Worm (Caenorhabditis elegans) whole organism, L2 larva: ENCODE data around the gene K10G9.2.

Experiments
- F13H6.1 ChIP-seq: sonication (generic microtip); optimal IDR thresholded peaks from 2 replicates; lab custom pipeline; 2016; ENCODE audit warnings: missing genetic modification characterization, missing compliant biosample characterization
- R02D3.7 ChIP-seq: fragments of 150-350 bp; optimal IDR thresholded peaks from 2 replicates; lab custom pipeline; 2014; ENCODE audit warnings: missing biosample characterization, missing genetic modification characterization
- ZK546.5 ChIP-seq: sonication (generic microtip); optimal IDR thresholded peaks from 2 replicates; lab custom pipeline; 2017; ENCODE audit warnings: missing biosample characterization, missing genetic modification characterization
- alr-1 ChIP-seq: fragments of 150-350 bp; optimal IDR thresholded peaks from 2 replicates; lab custom pipeline; 2014; ENCODE audit warnings: missing biosample characterization, missing genetic modification characterization
- ceh-16 ChIP-seq: fragments of 150-350 bp; optimal IDR thresholded peaks from 2 replicates; lab custom pipeline; 2014; ENCODE audit warnings: missing biosample characterization, missing genetic modification characterization
- dmd-4 ChIP-seq: sonication (generic microtip); optimal IDR thresholded peaks from 2 replicates; lab custom pipeline; 2017; ENCODE audit warnings: missing biosample characterization, missing genetic modification characterization
- elt-3 ChIP-seq: sonication (generic microtip); optimal IDR thresholded peaks from 2 replicates; lab custom pipeline; 2017; ENCODE audit warnings: missing biosample characterization, missing genetic modification characterization
- fos-1 ChIP-seq: fragments of 150-350 bp; optimal IDR thresholded peaks from 2 replicates; lab custom pipeline; 2014; ENCODE audit warnings: missing biosample characterization, missing genetic modification characterization
- lin-11 ChIP-seq: fragments of 150-350 bp; sonication (generic microtip); optimal IDR thresholded peaks from 2 replicates; lab custom pipeline; 2014; ENCODE audit warnings: missing biosample characterization, missing genetic modification characterization, inconsistent platforms, mixed read lengths
- lin-13 ChIP-seq: fragments of 150-350 bp; optimal IDR thresholded peaks from 2 replicates; lab custom pipeline; 2014; ENCODE audit warnings: missing biosample characterization, missing genetic modification reagents, missing genetic modification characterization
- lsy-2 ChIP-seq, 2 experiments: fragments of 150-350 bp in 1 of 2; sonication (generic microtip) in 1 of 2; optimal IDR thresholded peaks; 2 replicates each; lab custom pipeline; 2014 to 2017; ENCODE audit warnings: missing biosample characterization in 2 of 2, missing genetic modification characterization in 2 of 2
- mab-5 ChIP-seq: fragments of 150-350 bp; optimal IDR thresholded peaks from 2 replicates; lab custom pipeline; 2014; ENCODE audit warnings: missing biosample characterization, missing genetic modification characterization
- mbf-1 ChIP-seq: sonication (generic microtip); optimal IDR thresholded peaks from 2 replicates; lab custom pipeline; 2017; ENCODE audit warnings: missing biosample characterization, missing genetic modification characterization
- mdl-1 ChIP-seq, 2 experiments: fragments of 150-350 bp in 1 of 2; sonication (generic microtip) in 1 of 2; optimal IDR thresholded peaks; 2 replicates each; lab custom pipeline; 2017; ENCODE audit warnings: missing biosample characterization in 2 of 2, missing genetic modification characterization in 2 of 2
- nhr-10 ChIP-seq: sonication (generic microtip); optimal IDR thresholded peaks from 2 replicates; lab custom pipeline; 2017; ENCODE audit warnings: missing biosample characterization, missing genetic modification characterization
- nhr-12 ChIP-seq: fragments of 150-350 bp; optimal IDR thresholded peaks from 2 replicates; lab custom pipeline; 2014; ENCODE audit warnings: missing biosample characterization, missing genetic modification characterization
- nhr-129 ChIP-seq: fragments of 150-350 bp; optimal IDR thresholded peaks from 2 replicates; lab custom pipeline; 2014; ENCODE audit warnings: missing biosample characterization, missing genetic modification characterization
- nhr-21 ChIP-seq: fragments of 150-350 bp; optimal IDR thresholded peaks from 2 replicates; lab custom pipeline; 2014; ENCODE audit warnings: missing biosample characterization, missing genetic modification characterization
- nhr-23 ChIP-seq: fragments of 150-350 bp; optimal IDR thresholded peaks from 2 replicates; lab custom pipeline; 2014; ENCODE audit warnings: missing biosample characterization, missing genetic modification reagents, missing genetic modification characterization
- nhr-237 ChIP-seq: fragments of 150-350 bp; optimal IDR thresholded peaks from 2 replicates; lab custom pipeline; 2014; ENCODE audit warnings: missing biosample characterization, missing genetic modification characterization
- nhr-25 ChIP-seq: fragments of 150-350 bp; sonication (generic microtip); optimal IDR thresholded peaks from 3 replicates; lab custom pipeline; 2014; ENCODE audit warnings: missing biosample characterization, missing genetic modification characterization
- nhr-77 ChIP-seq: fragments of 150-350 bp; optimal IDR thresholded peaks from 2 replicates; lab custom pipeline; 2014; ENCODE audit warnings: missing biosample characterization, missing genetic modification characterization
- peb-1 ChIP-seq: fragments of 150-350 bp; optimal IDR thresholded peaks from 2 replicates; lab custom pipeline; 2014; ENCODE audit warnings: missing biosample characterization, missing genetic modification characterization
- sem-4 ChIP-seq: fragments of 150-350 bp; optimal IDR thresholded peaks from 2 replicates; lab custom pipeline; 2014; ENCODE audit warnings: missing biosample characterization, missing genetic modification reagents, missing genetic modification characterization
- sma-9 ChIP-seq, 2 experiments: fragments of 150-350 bp in 1 of 2; sonication (generic microtip) in 1 of 2; optimal IDR thresholded peaks; 2 replicates each; lab custom pipeline; 2014 to 2016; ENCODE audit warnings: missing genetic modification characterization in 2 of 2, mild to moderate bottlenecking in 1 of 2, missing biosample characterization in 1 of 2, missing compliant biosample characterization in 1 of 2, missing genetic modification reagents in 1 of 2, moderate library complexity in 1 of 2
- unc-39 ChIP-seq: fragments of 150-350 bp; optimal IDR thresholded peaks from 2 replicates; lab custom pipeline; 2014; ENCODE audit warnings: missing biosample characterization, missing genetic modification characterization
- zag-1 ChIP-seq: fragments of 150-350 bp; optimal IDR thresholded peaks from 2 replicates; lab custom pipeline; 2014; ENCODE audit warnings: missing biosample characterization, missing genetic modification characterization
- ztf-1 ChIP-seq: fragments of 200-800 bp; sonication (Bioruptor generic); conservative IDR thresholded peaks from 2 replicates; pipeline ENCODE4 v1.3.6; 2022; ENCODE audit warnings: missing genetic modification characterization, missing compliant biosample characterization
- ztf-11 ChIP-seq: sonication (generic microtip); optimal IDR thresholded peaks from 2 replicates; lab custom pipeline; 2017; ENCODE audit warnings: missing biosample characterization, missing genetic modification characterization
- ztf-4 ChIP-seq: fragments of 150-350 bp; optimal IDR thresholded peaks from 2 replicates; lab custom pipeline; 2014; ENCODE audit warnings: missing biosample characterization, missing genetic modification characterization

The K10G9.2 gene

ce11 chrIII:10300078-10300477, 14.4 kb downstream of the K10G9.2 start, which contains the start of gene vglu-3:
Gene vglu-3 (plus strand): TSS chrIII:10300378.
- TF ChIP-seq R02D3.7 (no peak), nhr-12 (tag; lab: Kevin White, UChicago) (no peak), nhr-23 (tag; lab: Kevin White, UChicago) (no peak), nhr-129 (no peak), mab-5 (tag; lab: Kevin White, UChicago) (no peak), lin-13 (GFP tag; lab: Kevin White, UChicago) (no peak), lsy-2 (tag; optimal IDR thresholded peaks at IDR 0.05; lab: Kevin White, UChicago) (no peak), nhr-77 (tag; lab: Kevin White, UChicago) (no peak), mbf-1 (tag; lab: Kevin White, UChicago) (no peak), nhr-237 (no peak)

DNA sequence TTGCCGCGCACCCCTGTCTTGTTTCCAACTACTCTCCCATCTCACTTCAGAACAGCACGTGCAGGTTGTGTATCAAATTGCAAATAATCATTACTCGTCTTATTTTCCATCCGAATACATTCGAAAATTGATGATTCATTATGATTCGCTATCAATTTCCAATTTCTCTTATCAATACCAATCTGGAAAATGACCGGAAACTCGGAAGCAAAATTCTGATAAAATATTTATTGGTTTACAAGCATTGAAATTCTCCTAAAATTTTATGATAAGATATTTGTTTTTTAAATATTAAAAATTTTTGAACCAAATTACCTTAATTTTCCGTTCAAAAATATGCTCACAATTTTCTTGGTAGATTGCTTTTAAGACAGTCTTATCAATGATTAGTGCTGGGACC, 19.6 kb downstream of the K10G9.2 start:
- TF ChIP-seq unc-39 (tag; lab: Kevin White, UChicago) (no peak), fos-1 (peak; percentile 94)
- TF ChIP-seq, all 48 proteins: peak for 1

- TF ChIP-seq ceh-16 (tag; lab: Kevin White, UChicago) (peak; percentile 90), ztf-1 (GFP tag; lab: Robert Waterston, UW) (no peak)
These were observed 20.3 kb downstream of the K10G9.2 start, which contains the start of gene T07A5.1 for ce11 chrIII:10306049-10306448. Gene T07A5.1 (minus strand): TSS chrIII:10306197.

ce11 chrIII:10311016-10311415, 25.3 kb downstream of the K10G9.2 start, which contains the start of gene T07A5.7:
Gene T07A5.7 (minus strand): TSS chrIII:10311116.
- TF ChIP-seq mdl-1 (tag; optimal IDR thresholded peaks at IDR 0.05; lab: Kevin White, UChicago) = no peak
- TF ChIP-seq alr-1 (tag; lab: Kevin White, UChicago) = no peak
- no peak for TF ChIP-seq mab-5 (tag; lab: Kevin White, UChicago)
- TF ChIP-seq nhr-10 (tag; lab: Kevin White, UChicago) = no peak
- TF ChIP-seq R02D3.7 = no peak
- no peak for TF ChIP-seq elt-3 (tag; lab: Kevin White, UChicago)
- no peak for TF ChIP-seq nhr-25
- TF ChIP-seq nhr-129 = no peak
- TF ChIP-seq sem-4 (tag; lab: Kevin White, UChicago) = no peak
- no peak for TF ChIP-seq ceh-16 (tag; lab: Kevin White, UChicago)
- TF ChIP-seq lin-13 (GFP tag; lab: Kevin White, UChicago) = no peak
- no peak for TF ChIP-seq ztf-1 (GFP tag; lab: Robert Waterston, UW)
- TF ChIP-seq ZK546.5 = no peak
- TF ChIP-seq nhr-77 (tag; lab: Kevin White, UChicago) = no peak

DNA sequence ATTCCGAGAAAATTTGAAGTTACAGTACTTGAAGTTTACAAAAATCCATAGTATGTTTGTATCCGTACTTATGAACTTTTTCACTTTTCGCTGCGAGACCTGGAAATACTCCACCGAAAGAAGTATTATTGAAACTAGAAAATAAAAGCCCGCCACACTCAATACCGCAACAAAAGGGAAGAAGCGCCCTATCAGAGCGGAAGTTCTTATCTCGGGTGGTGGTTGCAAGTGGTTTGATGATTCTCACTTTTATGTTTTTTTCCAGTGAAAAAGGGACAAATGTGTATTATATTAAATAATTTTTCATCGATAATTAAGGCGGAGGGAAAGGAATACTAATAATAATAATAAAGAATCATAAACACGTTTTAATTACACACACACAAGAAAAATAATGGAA, 28.5 kb downstream of the K10G9.2 start:
- TF ChIP-seq fos-1 (peak; percentile 75), ztf-11 (tag; lab: Kevin White, UChicago) (no peak)

DNA sequence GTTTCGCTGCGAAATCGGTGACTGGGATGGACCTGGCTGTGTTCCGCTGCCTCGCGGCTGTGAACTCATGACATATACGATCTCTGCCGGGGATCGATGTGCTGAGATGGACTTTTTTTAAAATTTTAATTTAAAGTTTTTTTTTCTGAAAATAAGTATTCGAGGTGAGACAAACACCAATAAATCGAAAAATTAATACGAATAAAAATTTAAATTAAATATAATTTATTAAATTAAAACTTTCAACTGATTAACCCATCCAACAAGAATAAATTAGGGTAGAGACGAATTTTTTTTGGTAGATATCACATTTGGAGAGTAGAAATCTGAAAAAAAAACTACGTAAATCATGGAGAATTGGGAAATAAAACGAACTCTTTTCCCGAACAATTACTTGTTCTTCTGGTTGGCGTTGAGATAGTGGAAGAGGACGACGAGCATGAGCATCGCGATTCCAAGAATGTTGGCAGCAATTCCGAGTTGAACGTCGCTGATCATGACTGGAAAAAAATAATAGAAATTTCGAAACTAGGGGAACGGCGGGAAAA, 32.4 kb downstream of the K10G9.2 start, which contains the start of the genes unc-50 and ostf-4:
TSS of gene unc-50 (minus strand) at position 101 of the 548 bp plus-strand sequence.
TSS of gene ostf-4 (minus strand) at position 498 of the 548 bp plus-strand sequence.
- TF ChIP-seq sma-9 (GFP tag; optimal IDR thresholded peaks at IDR 0.05; lab: Kevin White, UChicago) (no peak), sma-9 (tag; optimal IDR thresholded peaks at IDR 0.05; lab: Kevin White, UChicago) (no peak), nhr-21 (tag; lab: Kevin White, UChicago) (no peak), zag-1 (tag; lab: Kevin White, UChicago) (no peak), nhr-77 (tag; lab: Kevin White, UChicago) (no peak), peb-1 (tag; lab: Kevin White, UChicago) (no peak), dmd-4 (tag; lab: Kevin White, UChicago) (no peak), F13H6.1 (tag; lab: Kevin White, UChicago) (no peak), sem-4 (tag; lab: Kevin White, UChicago) (no peak), nhr-23 (tag; lab: Kevin White, UChicago) (no peak), nhr-25 (no peak), lin-11 (no peak), ztf-4 (no peak), nhr-12 (tag; lab: Kevin White, UChicago) (no peak)
